Fruit fly (Drosophila melanogaster) whole organism, wandering third instar larva: ENCODE results near the gene btsz.
A peak's percentile ranks its signal among the peaks of the same experiment; 100 is the strongest.

Experiments used
- Abd-B ChIP-seq: fragments of >200 bp; optimal IDR thresholded peaks from 2 replicates; lab custom pipeline; 2017; ENCODE audit warnings: missing biosample characterization, missing genetic modification characterization
- CG32264 ChIP-seq: fragments of 200-800 bp; sonication (Bioruptor generic); optimal IDR thresholded peaks from 2 replicates; lab custom pipeline; 2016; ENCODE audit warnings: missing biosample characterization, missing genetic modification characterization
- CrebA ChIP-seq: fragments of 200-800 bp; sonication (Bioruptor generic); optimal IDR thresholded peaks from 2 replicates; lab custom pipeline; 2016; ENCODE audit warnings: missing biosample characterization, mild to moderate bottlenecking, missing genetic modification characterization, borderline replicate concordance
- Dfd ChIP-seq: fragments of >200 bp; optimal IDR thresholded peaks from 2 replicates; lab custom pipeline; 2017; ENCODE audit warnings: missing biosample characterization, missing genetic modification characterization
- Dif ChIP-seq: fragments of 200-275, 200-300 bp; sonication (Bioruptor generic); optimal IDR thresholded peaks from 2 replicates; lab custom pipeline; 2018; ENCODE audit warnings: missing biosample characterization, missing genetic modification characterization; ENCODE audit not compliant: partially characterized antibody
- GATAd ChIP-seq: sonication (Bioruptor generic); optimal IDR thresholded peaks from 2 replicates; lab custom pipeline; 2016; ENCODE audit warnings: missing biosample characterization, missing genetic modification characterization
- HLH106 ChIP-seq: fragments of 200-800 bp; optimal IDR thresholded peaks from 3 replicates; lab custom pipeline; 2019; ENCODE audit warnings: missing biosample characterization, mild to moderate bottlenecking, missing genetic modification characterization, moderate library complexity
- Hnf4 ChIP-seq: fragments of 200-800 bp; sonication (Bioruptor generic); optimal IDR thresholded peaks from 2 replicates; lab custom pipeline; 2016; ENCODE audit warnings: missing biosample characterization, mild to moderate bottlenecking, missing genetic modification characterization
- Hr78 ChIP-seq: fragments of >200 bp; optimal IDR thresholded peaks from 2 replicates; lab custom pipeline; 2017; ENCODE audit warnings: missing biosample characterization, missing genetic modification characterization
- Hr83 ChIP-seq: fragments of 200-300 bp; sonication (Bioruptor generic); optimal IDR thresholded peaks from 2 replicates; lab custom pipeline; 2016; ENCODE audit warnings: missing biosample characterization, mild to moderate bottlenecking, missing genetic modification characterization, moderate library complexity; ENCODE audit not compliant: poor library complexity, severe bottlenecking
- Jra ChIP-seq: sonication (Bioruptor generic); optimal IDR thresholded peaks from 2 replicates; lab custom pipeline; 2016; ENCODE audit warnings: missing biosample characterization, missing genetic modification characterization
- Mio ChIP-seq: sonication (Bioruptor generic); optimal IDR thresholded peaks from 2 replicates; lab custom pipeline; 2016; ENCODE audit warnings: missing biosample characterization, missing genetic modification characterization
- Myc ChIP-seq: fragments of >200 bp; optimal IDR thresholded peaks from 2 replicates; lab custom pipeline; 2017
- N ChIP-seq: fragments of >200 bp; optimal IDR thresholded peaks from 2 replicates; lab custom pipeline; 2018; ENCODE audit warnings: missing biosample characterization, missing external identifiers, missing genetic modification characterization
- OdsH ChIP-seq: fragments of 200-800 bp; sonication (Bioruptor generic); optimal IDR thresholded peaks from 2 replicates; lab custom pipeline; 2016; ENCODE audit warnings: missing biosample characterization, mild to moderate bottlenecking, missing genetic modification characterization
- Rel ChIP-seq, 2 experiments: fragments of 200-800 bp; sonication (Bioruptor generic) in 1 of 2; optimal IDR thresholded peaks; 2 replicates in 1 of 2; 3 replicates in 1 of 2; lab custom pipeline; 2016 to 2019; ENCODE audit warnings: mild to moderate bottlenecking in 2 of 2, missing biosample characterization in 2 of 2, missing genetic modification characterization in 2 of 2, moderate library complexity in 1 of 2
- Sp1 ChIP-seq: fragments of 200-800 bp; sonication (Bioruptor generic); optimal IDR thresholded peaks from 3 replicates; lab custom pipeline; 2019; ENCODE audit warnings: missing biosample characterization, mild to moderate bottlenecking, missing genetic modification characterization, moderate library complexity
- Vsx2 ChIP-seq: fragments of 200-300, 225-300 bp; sonication (Bioruptor generic); optimal IDR thresholded peaks from 2 replicates; lab custom pipeline; 2018; ENCODE audit warnings: missing biosample characterization, missing genetic modification characterization; ENCODE audit not compliant: partially characterized antibody
- br ChIP-seq: fragments of 200-800 bp; sonication (Bioruptor generic); optimal IDR thresholded peaks from 2 replicates; lab custom pipeline; 2016; ENCODE audit warnings: missing biosample characterization, missing genetic modification characterization
- brk ChIP-seq: fragments of 200-800 bp; sonication (Bioruptor generic); optimal IDR thresholded peaks from 2 replicates; lab custom pipeline; 2016; ENCODE audit warnings: missing biosample characterization, mild to moderate bottlenecking, missing genetic modification characterization
- dl ChIP-seq, 2 experiments: fragments of 175-275, 200-275 bp in 1 of 2; fragments of 200-275 bp in 1 of 2; sonication (Bioruptor generic); optimal IDR thresholded peaks; lab custom pipeline; 2018; ENCODE audit warnings: mild to moderate bottlenecking in 2 of 2, missing biosample characterization in 2 of 2, missing genetic modification characterization in 2 of 2, moderate library complexity in 2 of 2; ENCODE audit not compliant: partially characterized antibody in 2 of 2, insufficient read depth in 1 of 2
- dmrt93B ChIP-seq: fragments of 200-800 bp; sonication (Bioruptor generic); optimal IDR thresholded peaks from 2 replicates; lab custom pipeline; 2018; ENCODE audit warnings: missing biosample characterization, mild to moderate bottlenecking, missing genetic modification characterization
- dsf ChIP-seq: sonication (Bioruptor generic); optimal IDR thresholded peaks from 2 replicates; lab custom pipeline; 2016; ENCODE audit warnings: missing biosample characterization, missing genetic modification characterization, borderline replicate concordance
- foxo ChIP-seq, 2 experiments: fragments of 200-800 bp; sonication (Bioruptor generic); optimal IDR thresholded peaks; 2 replicates in 1 of 2; 3 replicates in 1 of 2; lab custom pipeline; 2016 to 2017; ENCODE audit warnings: missing biosample characterization in 2 of 2, missing genetic modification characterization in 2 of 2
- h ChIP-seq: fragments of 200-800 bp; sonication (Bioruptor generic); optimal IDR thresholded peaks from 3 replicates; lab custom pipeline; 2016; ENCODE audit warnings: missing biosample characterization, mild to moderate bottlenecking, missing genetic modification characterization
- jim ChIP-seq: fragments of 175-275, 200-325 bp; sonication (Bioruptor generic); optimal IDR thresholded peaks from 2 replicates; lab custom pipeline; 2016; ENCODE audit warnings: missing biosample characterization, mild to moderate bottlenecking, missing genetic modification characterization
- lola ChIP-seq: fragments of >200 bp; optimal IDR thresholded peaks from 2 replicates; lab custom pipeline; 2017; ENCODE audit warnings: missing biosample characterization, missing genetic modification characterization
- pan ChIP-seq: fragments of >200 bp; optimal IDR thresholded peaks from 2 replicates; lab custom pipeline; 2017
- psq ChIP-seq: fragments of 200-800 bp; sonication (Bioruptor generic); optimal IDR thresholded peaks from 3 replicates; lab custom pipeline; 2017; ENCODE audit warnings: missing biosample characterization, mild to moderate bottlenecking, missing genetic modification characterization, moderate library complexity
- rgr ChIP-seq: fragments of 200-800 bp; sonication (Bioruptor generic); optimal IDR thresholded peaks from 3 replicates; lab custom pipeline; 2016; ENCODE audit warnings: missing biosample characterization, mild to moderate bottlenecking, missing genetic modification characterization
- tai ChIP-seq: sonication (Bioruptor generic); optimal IDR thresholded peaks from 2 replicates; lab custom pipeline; 2016; ENCODE audit warnings: missing biosample characterization, missing genetic modification characterization
- usp ChIP-seq: fragments of >200 bp; optimal IDR thresholded peaks from 2 replicates; lab custom pipeline; 2017; ENCODE audit warnings: missing biosample characterization, missing genetic modification characterization
- woc ChIP-seq: sonication (Bioruptor generic); optimal IDR thresholded peaks from 2 replicates; lab custom pipeline; 2016; ENCODE audit warnings: missing biosample characterization, mild to moderate bottlenecking, missing genetic modification characterization

Gene btsz

dm6 chr3R:14822954-14823353 lies 52.3 kb downstream of the btsz start:
- TF ChIP-seq pan (lab: Kevin White, UChicago) (no peak), Vsx2 (GFP tag; lab: Kevin White, UChicago) (peak; percentile 27), Dif (peak; percentile 1), N (peak; percentile 63), Myc (lab: Kevin White, UChicago) (peak; percentile 85), Abd-B (no peak)

- no peak for TF ChIP-seq HLH106 (tag; lab: Kevin White, UChicago)
- no peak for TF ChIP-seq lola
- no peak for TF ChIP-seq woc (GFP tag; lab: Kevin White, UChicago)
- TF ChIP-seq rgr (GFP tag; lab: Kevin White, UChicago): no peak
- TF ChIP-seq Hr83 (GFP tag; lab: Kevin White, UChicago): no peak
- TF ChIP-seq Vsx2 (GFP tag; lab: Kevin White, UChicago): no peak
- no peak for TF ChIP-seq OdsH
- no peak for TF ChIP-seq Hnf4
- no peak for TF ChIP-seq Hr78
- no peak for TF ChIP-seq Rel (GFP tag; optimal IDR thresholded peaks at IDR 0.05; lab: Kevin White, UChicago)
- TF ChIP-seq Rel (tag; optimal IDR thresholded peaks at IDR 0.05; lab: Kevin White, UChicago): no peak
- TF ChIP-seq Dfd (GFP tag; lab: Kevin White, UChicago): no peak
- no peak for TF ChIP-seq CrebA
- TF ChIP-seq usp (GFP tag; lab: Kevin White, UChicago): no peak
- TF ChIP-seq h (GFP tag; lab: Kevin White, UChicago): no peak
- TF ChIP-seq Sp1 (GFP tag; lab: Kevin White, UChicago): no peak
Observed at dm6 chr3R:14821175-14821574, 54.1 kb downstream of the btsz start.

DNA sequence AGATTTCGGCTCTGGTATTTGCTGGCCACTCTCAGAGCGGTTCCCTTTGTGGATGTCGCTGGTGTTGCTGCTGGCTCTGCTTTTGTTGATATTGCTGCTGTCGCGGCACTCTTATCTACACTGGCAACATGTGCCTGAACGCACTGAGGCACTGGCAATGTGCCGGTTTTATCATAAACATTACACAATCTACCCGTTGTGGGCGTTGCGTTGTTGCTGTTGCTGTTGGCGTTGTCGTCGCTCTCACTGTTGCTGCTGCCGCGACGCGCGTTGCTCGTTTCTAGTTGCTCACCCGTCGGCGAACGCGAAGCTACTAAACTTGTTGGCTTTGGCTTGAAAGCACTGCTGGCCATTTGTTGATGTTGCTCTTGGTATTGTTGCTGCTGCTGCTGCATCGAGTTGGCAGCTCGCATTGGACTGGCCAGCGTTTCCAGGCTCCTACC lies 55.6 kb downstream of the btsz start:
- TF ChIP-seq Jra (GFP tag; lab: Kevin White, UChicago): no peak
- peak; percentile 59 for TF ChIP-seq Dfd (GFP tag; lab: Kevin White, UChicago)
- no peak for TF ChIP-seq Abd-B
- no peak for TF ChIP-seq GATAd (GFP tag; lab: Kevin White, UChicago)
- peak in 1 of 2 experiments; percentile 7 for TF ChIP-seq dl (GFP tag; optimal IDR thresholded peaks at IDR 0.05; lab: Kevin White, UChicago; ENCODE audit: insufficient read depth in 1 of 2, partially characterized antibody in 2 of 2)
- TF ChIP-seq Hnf4: no peak
- TF ChIP-seq CG32264 (GFP tag; lab: Kevin White, UChicago): no peak
- TF ChIP-seq tai: no peak
- TF ChIP-seq OdsH: peak; percentile 17

DNA sequence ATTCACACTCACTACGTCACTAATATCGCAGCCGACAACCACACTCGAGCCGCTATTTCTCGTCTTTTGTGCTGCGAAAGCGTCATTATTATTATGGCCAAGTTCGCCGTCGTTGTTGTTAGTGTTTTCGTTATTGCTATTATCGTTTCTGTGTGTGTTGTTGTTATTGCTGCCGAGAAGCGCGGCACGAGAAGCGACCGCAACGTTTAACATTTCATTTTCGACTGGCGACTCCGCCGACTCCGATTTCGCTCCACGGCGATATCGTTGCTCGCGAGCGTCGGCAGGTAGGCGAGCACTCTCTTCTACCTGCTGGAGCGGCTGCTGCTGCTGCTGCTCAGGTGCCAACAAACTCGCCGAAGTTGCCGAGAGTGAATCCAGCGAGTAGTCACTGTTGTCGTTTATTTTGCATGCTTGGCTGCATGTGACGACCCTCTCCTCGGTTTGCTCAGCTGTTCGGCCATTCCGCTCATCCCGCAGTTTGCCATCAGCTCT lies 57.5 kb downstream of the btsz start:
- peak; percentile 23 for TF ChIP-seq Sp1 (GFP tag; lab: Kevin White, UChicago)
- TF ChIP-seq br (GFP tag; lab: Kevin White, UChicago): peak; percentile 47
- TF ChIP-seq woc (GFP tag; lab: Kevin White, UChicago): no peak
- TF ChIP-seq Hr83 (GFP tag; lab: Kevin White, UChicago): peak; percentile 45
- TF ChIP-seq h (GFP tag; lab: Kevin White, UChicago): peak; percentile 56
- peak; percentile 34 for TF ChIP-seq psq (GFP tag; lab: Kevin White, UChicago)
- no peak for TF ChIP-seq usp (GFP tag; lab: Kevin White, UChicago)
- peak; percentile 4 for TF ChIP-seq Jra (GFP tag; lab: Kevin White, UChicago)
- TF ChIP-seq OdsH: peak; percentile 7
- TF ChIP-seq rgr (GFP tag; lab: Kevin White, UChicago): peak; percentile 40
- TF ChIP-seq Dif: peak; percentile 87
- no peak for TF ChIP-seq CrebA
- no peak for TF ChIP-seq pan (lab: Kevin White, UChicago)
- TF ChIP-seq brk (GFP tag; lab: Kevin White, UChicago): no peak
- peak; percentile 76 to 82 for TF ChIP-seq dl (GFP tag; optimal IDR thresholded peaks at IDR 0.05; lab: Kevin White, UChicago; ENCODE audit: insufficient read depth in 1 of 2, partially characterized antibody in 2 of 2)
- no peak for TF ChIP-seq dsf (GFP tag; lab: Kevin White, UChicago)
- peak; percentile 51 for TF ChIP-seq Rel (GFP tag; optimal IDR thresholded peaks at IDR 0.05; lab: Kevin White, UChicago)
- no peak for TF ChIP-seq Rel (tag; optimal IDR thresholded peaks at IDR 0.05; lab: Kevin White, UChicago)

dm6 chr3R:14810703-14811102 lies 64.6 kb downstream of the btsz start:
- no peak for TF ChIP-seq Hr78
- no peak for TF ChIP-seq usp (GFP tag; lab: Kevin White, UChicago)
- TF ChIP-seq dmrt93B (GFP tag; lab: Kevin White, UChicago): no peak
- no peak for TF ChIP-seq Hr83 (GFP tag; lab: Kevin White, UChicago)
- TF ChIP-seq Dfd (GFP tag; lab: Kevin White, UChicago): no peak
- TF ChIP-seq N: no peak
- TF ChIP-seq CrebA: no peak
- no peak for TF ChIP-seq Mio (GFP tag; lab: Kevin White, UChicago)
- TF ChIP-seq jim (GFP tag; lab: Kevin White, UChicago): no peak
- TF ChIP-seq foxo (GFP tag; optimal IDR thresholded peaks at IDR 0.05; lab: Kevin White, UChicago): no peak
- no peak for TF ChIP-seq Myc (lab: Kevin White, UChicago)
- no peak for TF ChIP-seq rgr (GFP tag; lab: Kevin White, UChicago)
- no peak for TF ChIP-seq Dif
- TF ChIP-seq dl (GFP tag; optimal IDR thresholded peaks at IDR 0.05; lab: Kevin White, UChicago; ENCODE audit: insufficient read depth in 1 of 2, partially characterized antibody in 2 of 2): no peak
